Fruit fly (Drosophila melanogaster): Measurements from ENCODE around the gene Kal1.

Kal1 gene

dm6 chr3R:24150103-24150502 lies 8.9 kb downstream of the Kal1 start, which contains the start of gene p38c:
Gene p38c (minus strand): TSS chr3R:24150203.
- no peak for TF ChIP-seq pad (GFP tag; optimal IDR thresholded peaks at IDR 0.05)
- TF ChIP-seq CG7101 (tag; optimal IDR thresholded peaks at IDR 0.05), result no peak
- TF ChIP-seq CG11617 (GFP tag; optimal IDR thresholded peaks at IDR 0.05), result no peak
- no peak for TF ChIP-seq CG14711 (tag; optimal IDR thresholded peaks at IDR 0.05)
- TF ChIP-seq cnc (optimal IDR thresholded peaks at IDR 0.05), result no peak
- no peak for TF ChIP-seq CG7045 (GFP tag; optimal IDR thresholded peaks at IDR 0.05)
- no peak for TF ChIP-seq bab1 (GFP tag; optimal IDR thresholded peaks at IDR 0.05)
- TF ChIP-seq kay (GFP tag; ENCODE audit: borderline replicate concordance), result no peak
- no peak for TF ChIP-seq CG1620 (GFP tag; optimal IDR thresholded peaks at IDR 0.05)
- TF ChIP-seq Crg-1 (GFP tag; optimal IDR thresholded peaks at IDR 0.05), result no peak
- no peak for TF ChIP-seq toe (GFP tag; optimal IDR thresholded peaks at IDR 0.05)
- no peak for TF ChIP-seq Clk (GFP tag; optimal IDR thresholded peaks at IDR 0.05)
- no peak for TF ChIP-seq CG12768 (GFP tag; optimal IDR thresholded peaks at IDR 0.05)
- no peak for TF ChIP-seq CG5204 (GFP tag; optimal IDR thresholded peaks at IDR 0.05)
- no peak for TF ChIP-seq cic (GFP tag; optimal IDR thresholded peaks at IDR 0.05)
- TF ChIP-seq CG33017 (tag; optimal IDR thresholded peaks at IDR 0.05), result no peak
- no peak for TF ChIP-seq tj (GFP tag; optimal IDR thresholded peaks at IDR 0.05)
- no peak for TF ChIP-seq Hr96 (GFP tag; optimal IDR thresholded peaks at IDR 0.05)
- TF ChIP-seq ovo (GFP tag; optimal IDR thresholded peaks at IDR 0.05), result no peak

- TF ChIP-seq CG11617 (GFP tag; optimal IDR thresholded peaks at IDR 0.05) (peak; percentile 99), bab1 (GFP tag; optimal IDR thresholded peaks at IDR 0.05) (peak; percentile 97), toe (GFP tag; optimal IDR thresholded peaks at IDR 0.05) (peak; percentile 67), kay (GFP tag; ENCODE audit: borderline replicate concordance) (no peak), ovo (GFP tag; optimal IDR thresholded peaks at IDR 0.05) (peak; percentile 80), cic (GFP tag; optimal IDR thresholded peaks at IDR 0.05) (peak; percentile 73), CG5204 (GFP tag; optimal IDR thresholded peaks at IDR 0.05) (peak; percentile 79), CG14711 (tag; optimal IDR thresholded peaks at IDR 0.05) (peak; percentile 96), Mnt (GFP tag; optimal IDR thresholded peaks at IDR 0.05) (peak; percentile 77), Clk (GFP tag; optimal IDR thresholded peaks at IDR 0.05) (peak; percentile 75), Hr96 (GFP tag; optimal IDR thresholded peaks at IDR 0.05) (peak; percentile 60), cnc (optimal IDR thresholded peaks at IDR 0.05) (no peak), CG12768 (GFP tag; optimal IDR thresholded peaks at IDR 0.05) (peak; percentile 97), pad (GFP tag; optimal IDR thresholded peaks at IDR 0.05) (peak; percentile 90), CG1620 (GFP tag; optimal IDR thresholded peaks at IDR 0.05) (peak; percentile 59), Crg-1 (GFP tag; optimal IDR thresholded peaks at IDR 0.05) (peak; percentile 71), CG33017 (tag; optimal IDR thresholded peaks at IDR 0.05) (peak; percentile 97), CG7101 (tag; optimal IDR thresholded peaks at IDR 0.05) (peak; percentile 99), CG7045 (GFP tag; optimal IDR thresholded peaks at IDR 0.05) (peak; percentile 97), tj (GFP tag; optimal IDR thresholded peaks at IDR 0.05) (peak; percentile 85)
These were observed 11.0 kb downstream of the Kal1 start, which contains the start of the genes p38a and CG6178 for dm6 chr3R:24151924-24152809. Gene p38a (minus strand): TSS chr3R:24152321. Gene CG6178 (plus strand): TSS chr3R:24152347.

- TF ChIP-seq CG7101 (tag; optimal IDR thresholded peaks at IDR 0.05) (peak; percentile 94), CG33017 (tag; optimal IDR thresholded peaks at IDR 0.05) (peak; percentile 91), ovo (GFP tag; optimal IDR thresholded peaks at IDR 0.05) (peak; percentile 17), CG7045 (GFP tag; optimal IDR thresholded peaks at IDR 0.05) (peak; percentile 83), Mnt (GFP tag; optimal IDR thresholded peaks at IDR 0.05) (peak; percentile 75), CG1620 (GFP tag; optimal IDR thresholded peaks at IDR 0.05) (peak; percentile 57), cic (GFP tag; optimal IDR thresholded peaks at IDR 0.05) (peak; percentile 34), CG5204 (GFP tag; optimal IDR thresholded peaks at IDR 0.05) (no peak), tj (GFP tag; optimal IDR thresholded peaks at IDR 0.05) (peak; percentile 50), CG12768 (GFP tag; optimal IDR thresholded peaks at IDR 0.05) (peak; percentile 91), toe (GFP tag; optimal IDR thresholded peaks at IDR 0.05) (no peak), Crg-1 (GFP tag; optimal IDR thresholded peaks at IDR 0.05) (peak; percentile 45), bab1 (GFP tag; optimal IDR thresholded peaks at IDR 0.05) (peak; percentile 88), Hr96 (GFP tag; optimal IDR thresholded peaks at IDR 0.05) (no peak), pad (GFP tag; optimal IDR thresholded peaks at IDR 0.05) (peak; percentile 82), cnc (optimal IDR thresholded peaks at IDR 0.05) (no peak), Clk (GFP tag; optimal IDR thresholded peaks at IDR 0.05) (peak; percentile 38), CG14711 (tag; optimal IDR thresholded peaks at IDR 0.05) (peak; percentile 90), CG11617 (GFP tag; optimal IDR thresholded peaks at IDR 0.05) (peak; percentile 86), kay (GFP tag; ENCODE audit: borderline replicate concordance) (no peak)
These were observed 20.1 kb downstream of the Kal1 start, which contains the start of the genes Myo95E and TBC1d7 for dm6 chr3R:24161173-24161811. Gene Myo95E (minus strand): TSS chr3R:24161498. Gene TBC1d7 (plus strand): TSS chr3R:24161727.

- TF ChIP-seq Mnt (GFP tag; optimal IDR thresholded peaks at IDR 0.05) (peak; percentile 36), cnc (optimal IDR thresholded peaks at IDR 0.05) (no peak)
These were observed 21.8 kb downstream of the Kal1 start, which contains the start of gene mRpS24 for dm6 chr3R:24162774-24163555. Gene mRpS24 (minus strand): TSS chr3R:24163545.

Measured in whole organism, adult.